Fruit fly (Drosophila melanogaster) Kc167 (cell line): ENCODE data around the gene CG6356.

Source experiments
- Myc ChIP-seq: fragments of >200 bp; optimal IDR thresholded peaks from 2 replicates; lab custom pipeline; 2017; ENCODE audit warnings: missing external identifiers
- Sin3A ChIP-seq: fragments of >200 bp; optimal IDR thresholded peaks from 2 replicates; lab custom pipeline; 2018; ENCODE audit warnings: missing external identifiers
- h ChIP-seq: fragments of >200 bp; optimal IDR thresholded peaks from 3 replicates; lab custom pipeline; 2018; ENCODE audit warnings: missing external identifiers
- insv ChIP-seq: fragments of >200 bp; optimal IDR thresholded peaks from 3 replicates; lab custom pipeline; 2018; ENCODE audit warnings: missing external identifiers
- psq ChIP-seq: fragments of >200 bp; optimal IDR thresholded peaks from 2 replicates; lab custom pipeline; 2017; ENCODE audit warnings: missing external identifiers
- ttk ChIP-seq: sonication (Bioruptor generic); optimal IDR thresholded peaks from 2 replicates; lab custom pipeline; 2017; ENCODE audit warnings: missing external identifiers

Gene CG6356

dm6 chr3R:24295556-24296465 lies 12.1 kb downstream of the CG6356 start:
- TF ChIP-seq ttk (lab: Kevin White, UChicago): no peak
- no peak for TF ChIP-seq insv (lab: Kevin White, UChicago)
- TF ChIP-seq psq (lab: Kevin White, UChicago): no peak
- TF ChIP-seq Myc: no peak
- TF ChIP-seq Sin3A: no peak
- no peak for TF ChIP-seq h (lab: Kevin White, UChicago)

dm6 chr3R:24296913-24297312 lies 13.2 kb downstream of the CG6356 start:
- TF ChIP-seq ttk (lab: Kevin White, UChicago) (no peak), psq (lab: Kevin White, UChicago) (no peak)

- TF ChIP-seq psq (lab: Kevin White, UChicago) (no peak), ttk (lab: Kevin White, UChicago) (no peak), Sin3A (no peak), insv (lab: Kevin White, UChicago) (no peak), h (lab: Kevin White, UChicago) (no peak), Myc (no peak)
These were observed 13.8 kb downstream of the CG6356 start for dm6 chr3R:24297444-24298146.

dm6 chr3R:24298534-24298936 lies 14.8 kb downstream of the CG6356 start:
- TF ChIP-seq Myc: no peak

- TF ChIP-seq Sin3A: no peak
- TF ChIP-seq insv (lab: Kevin White, UChicago): no peak
- TF ChIP-seq Myc: no peak
- TF ChIP-seq h (lab: Kevin White, UChicago): no peak
- no peak for TF ChIP-seq psq (lab: Kevin White, UChicago)
- no peak for TF ChIP-seq ttk (lab: Kevin White, UChicago)
These were observed 15.4 kb downstream of the CG6356 start for dm6 chr3R:24299148-24299547.

- TF ChIP-seq psq (lab: Kevin White, UChicago) (no peak), ttk (lab: Kevin White, UChicago) (no peak), insv (lab: Kevin White, UChicago) (no peak), Sin3A (no peak), Myc (no peak), h (lab: Kevin White, UChicago) (no peak)
These were observed 17.8 kb downstream of the CG6356 start for dm6 chr3R:24301520-24301919.

dm6 chr3R:24303060-24303459 lies 19.3 kb downstream of the CG6356 start:
- TF ChIP-seq psq (lab: Kevin White, UChicago): no peak
- no peak for TF ChIP-seq ttk (lab: Kevin White, UChicago)
- no peak for TF ChIP-seq Sin3A
- no peak for TF ChIP-seq Myc
- TF ChIP-seq h (lab: Kevin White, UChicago): no peak
- TF ChIP-seq insv (lab: Kevin White, UChicago): no peak

dm6 chr3R:24318217-24319082 lies 34.7 kb downstream of the CG6356 start, which contains the start of the genes Nab2 and BRWD3:
Nab2 (minus strand) TSS chr3R:24318419.
BRWD3 (plus strand) TSS chr3R:24319000.
- TF ChIP-seq Myc: no peak
- TF ChIP-seq h (lab: Kevin White, UChicago): no peak
- TF ChIP-seq insv (lab: Kevin White, UChicago): no peak
- no peak for TF ChIP-seq psq (lab: Kevin White, UChicago)
- TF ChIP-seq ttk (lab: Kevin White, UChicago): no peak
- no peak for TF ChIP-seq Sin3A

- no peak for TF ChIP-seq Myc
- TF ChIP-seq psq (lab: Kevin White, UChicago): no peak
- no peak for TF ChIP-seq insv (lab: Kevin White, UChicago)
- TF ChIP-seq Sin3A: no peak
- TF ChIP-seq h (lab: Kevin White, UChicago): no peak
- TF ChIP-seq ttk (lab: Kevin White, UChicago): no peak
These were observed 35.3 kb downstream of the CG6356 start for dm6 chr3R:24319083-24319381.

- TF ChIP-seq h (lab: Kevin White, UChicago): no peak
- TF ChIP-seq Myc: no peak
- TF ChIP-seq insv (lab: Kevin White, UChicago): no peak
- no peak for TF ChIP-seq Sin3A
- no peak for TF ChIP-seq psq (lab: Kevin White, UChicago)
- no peak for TF ChIP-seq ttk (lab: Kevin White, UChicago)
These were observed 36.0 kb downstream of the CG6356 start for dm6 chr3R:24319632-24320341.

- no peak for TF ChIP-seq Myc
- no peak for TF ChIP-seq insv (lab: Kevin White, UChicago)
- no peak for TF ChIP-seq h (lab: Kevin White, UChicago)
- no peak for TF ChIP-seq psq (lab: Kevin White, UChicago)
- no peak for TF ChIP-seq Sin3A
These were observed 36.6 kb downstream of the CG6356 start for dm6 chr3R:24320342-24320711.
